Worm (Caenorhabditis elegans) whole organism, late embryonic: ENCODE measurements around the gene sdz-27.

Experiments used
- F13H6.1 ChIP-seq: sonication (generic microtip); optimal IDR thresholded peaks from 2 replicates; lab custom pipeline; 2016; ENCODE audit warnings: missing genetic modification characterization, missing compliant biosample characterization
- ama-1 ChIP-seq: fragments of 150-350 bp; optimal IDR thresholded peaks from 2 replicates; lab custom pipeline; 2014
- ceh-9 ChIP-seq: sonication (generic microtip); optimal IDR thresholded peaks from 2 replicates; lab custom pipeline; 2016; ENCODE audit warnings: mild to moderate bottlenecking, missing genetic modification characterization, inconsistent platforms, missing compliant biosample characterization
- ets-4 ChIP-seq: sonication (generic microtip); optimal IDR thresholded peaks from 2 replicates; lab custom pipeline; 2016; ENCODE audit warnings: missing genetic modification characterization, missing compliant biosample characterization
- fkh-10 ChIP-seq: fragments of 150-350 bp; optimal IDR thresholded peaks from 2 replicates; lab custom pipeline; 2014; ENCODE audit warnings: missing biosample characterization, missing genetic modification reagents, missing genetic modification characterization
- hlh-13 ChIP-seq: fragments of 200-800 bp; sonication (Bioruptor generic); optimal IDR thresholded peaks from 2 replicates; lab custom pipeline; 2018; ENCODE audit warnings: mild to moderate bottlenecking, missing genetic modification characterization, missing compliant biosample characterization
- lin-11 ChIP-seq: fragments of 200-800 bp; sonication (Bioruptor generic); optimal IDR thresholded peaks from 2 replicates; lab custom pipeline; 2018; ENCODE audit warnings: mild to moderate bottlenecking, missing genetic modification characterization, missing compliant biosample characterization
- madf-2 ChIP-seq: sonication (generic microtip); optimal IDR thresholded peaks from 2 replicates; lab custom pipeline; 2017; ENCODE audit warnings: missing genetic modification characterization, missing compliant biosample characterization
- pha-4 ChIP-seq: fragments of 150-350 bp; optimal IDR thresholded peaks from 2 replicates; lab custom pipeline; 2018; ENCODE audit warnings: missing biosample characterization, missing genetic modification reagents, missing genetic modification characterization
- pqm-1 ChIP-seq: sonication (generic microtip); optimal IDR thresholded peaks from 2 replicates; lab custom pipeline; 2016; ENCODE audit warnings: missing genetic modification characterization, missing compliant biosample characterization
- sdc-2 ChIP-seq: sonication (generic microtip); optimal IDR thresholded peaks from 2 replicates; lab custom pipeline; 2016; ENCODE audit warnings: missing genotype, missing genetic modification characterization, missing compliant biosample characterization

DNA sequence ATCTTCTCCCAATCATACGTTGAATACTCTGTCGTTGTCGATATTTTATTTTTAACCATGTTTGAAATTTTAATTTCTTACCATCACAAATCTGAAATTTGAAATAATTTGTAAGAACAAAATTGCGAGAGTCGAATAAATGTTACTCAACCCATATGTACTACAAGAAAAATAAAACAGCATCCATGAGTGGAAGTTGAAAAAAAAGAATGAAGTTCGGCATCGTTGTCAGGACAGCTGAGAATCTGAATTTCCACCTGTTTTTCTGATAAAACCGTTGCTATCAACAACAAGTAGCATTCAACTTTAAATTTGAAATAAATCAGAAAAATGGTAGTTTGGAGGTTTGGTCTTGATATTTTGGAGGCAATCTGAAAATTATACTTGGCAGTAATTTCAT lies 37.0 kb downstream of the sdz-27 start, which contains the start of gene C29F4.3:
- TF ChIP-seq ama-1 (no peak), pqm-1 (tag; lab: Kevin White, UChicago) (no peak), madf-2 (tag; lab: Kevin White, UChicago) (no peak), pha-4 (tag; lab: Kevin White, UChicago) (no peak), lin-11 (tag; lab: Kevin White, UChicago) (no peak), ets-4 (tag; lab: Kevin White, UChicago) (no peak), ceh-9 (tag; lab: Kevin White, UChicago) (no peak), fkh-10 (no peak), hlh-13 (GFP tag; lab: Kevin White, UChicago) (no peak), F13H6.1 (tag; lab: Kevin White, UChicago) (no peak), sdc-2 (tag; lab: Kevin White, UChicago) (no peak)
